Fruit fly (Drosophila melanogaster): Measurements from ENCODE around the gene CG17544.
A peak's percentile ranks its signal among the peaks of the same experiment; 100 is the strongest.

CG17544 gene

dm6 chr2L:19376145-19376544, 22.1 kb downstream of the CG17544 start (continued):
- TF ChIP-seq Eip93F (GFP tag; optimal IDR thresholded peaks at IDR 0.05) (no peak), CG8319 (GFP tag; optimal IDR thresholded peaks at IDR 0.05) (no peak), dac (GFP tag; optimal IDR thresholded peaks at IDR 0.05) (peak; percentile 49), CG11902 (GFP tag; optimal IDR thresholded peaks at IDR 0.05) (peak; percentile 5), CG31627 (GFP tag; optimal IDR thresholded peaks at IDR 0.05) (peak; percentile 14), CG9139 (GFP tag; optimal IDR thresholded peaks at IDR 0.05) (no peak), OdsH (GFP tag; optimal IDR thresholded peaks at IDR 0.05) (peak; percentile 71), Ets21C (GFP tag; optimal IDR thresholded peaks at IDR 0.05) (peak; percentile 24), net (GFP tag; optimal IDR thresholded peaks at IDR 0.05) (peak; percentile 53), Sox15 (GFP tag; optimal IDR thresholded peaks at IDR 0.05) (peak; percentile 15), CG6854 (GFP tag; optimal IDR thresholded peaks at IDR 0.05) (no peak), achi (GFP tag; optimal IDR thresholded peaks at IDR 0.05) (peak; percentile 72), acj6 (GFP tag; optimal IDR thresholded peaks at IDR 0.05) (peak; percentile 49), Hr39 (GFP tag; optimal IDR thresholded peaks at IDR 0.05) (peak; percentile 11), Eip78C (GFP tag) (peak; percentile 76), CG15336 (GFP tag; IDR thresholded peaks at IDR 0.05) (peak; percentile 89), CG10669 (GFP tag; optimal IDR thresholded peaks at IDR 0.05) (peak; percentile 66), Sox14 (GFP tag; optimal IDR thresholded peaks at IDR 0.05) (peak; percentile 51), CG8119 (GFP tag; IDR thresholded peaks at IDR 0.05) (peak; percentile 86), CG32006 (GFP tag; optimal IDR thresholded peaks at IDR 0.05) (peak; percentile 79), CG6276 (GFP tag; optimal IDR thresholded peaks at IDR 0.05) (peak; percentile 75), Smox (GFP tag; optimal IDR thresholded peaks at IDR 0.05) (peak; percentile 23), CG6163 (GFP tag; IDR thresholded peaks at IDR 0.05) (peak; percentile 84), topi (GFP tag; optimal IDR thresholded peaks at IDR 0.05) (peak; percentile 23), Met (GFP tag; optimal IDR thresholded peaks at IDR 0.05) (peak; percentile 25), lz (GFP tag; optimal IDR thresholded peaks at IDR 0.05) (peak; percentile 23), Eip75B (GFP tag; optimal IDR thresholded peaks at IDR 0.05) (peak; percentile 51), fd85E (GFP tag; optimal IDR thresholded peaks at IDR 0.05) (no peak), CG7368 (GFP tag; optimal IDR thresholded peaks at IDR 0.05) (peak; percentile 35), fkh (GFP tag; optimal IDR thresholded peaks at IDR 0.05) (no peak), CG34406 (GFP tag; optimal IDR thresholded peaks at IDR 0.05) (peak; percentile 37), CG8632 (GFP tag; optimal IDR thresholded peaks at IDR 0.05) (peak; percentile 8), Gug (GFP tag; IDR thresholded peaks at IDR 0.05) (no peak; the same call in 1 of the 2 replicates), cyc (GFP tag; optimal IDR thresholded peaks at IDR 0.05) (peak; percentile 26)

dm6 chr2L:19373809-19374208, 24.5 kb downstream of the CG17544 start:
- TF ChIP-seq svp (GFP tag) (peak; percentile 31), CG32006 (GFP tag; optimal IDR thresholded peaks at IDR 0.05) (no peak)

- no peak for TF ChIP-seq CG7368 (GFP tag; optimal IDR thresholded peaks at IDR 0.05)
- no peak for TF ChIP-seq topi (GFP tag; optimal IDR thresholded peaks at IDR 0.05)
- peak; percentile 68 for TF ChIP-seq fkh (GFP tag; optimal IDR thresholded peaks at IDR 0.05)
- no peak for TF ChIP-seq Gug (GFP tag; IDR thresholded peaks at IDR 0.05)
These were observed 28.2 kb downstream of the CG17544 start, which contains the start of gene CG17349 for dm6 chr2L:19370046-19370445. CG17349 (plus strand) TSS chr2L:19370445.

- TF ChIP-seq Ets96B (tag; optimal IDR thresholded peaks at IDR 0.05) (no peak), CG11762 (GFP tag; optimal IDR thresholded peaks at IDR 0.05; ENCODE audit: insufficient read depth) (no peak), Sox14 (GFP tag; optimal IDR thresholded peaks at IDR 0.05) (no peak), dac (GFP tag; optimal IDR thresholded peaks at IDR 0.05) (no peak), CG11902 (GFP tag; optimal IDR thresholded peaks at IDR 0.05) (no peak), CG31627 (GFP tag; optimal IDR thresholded peaks at IDR 0.05) (no peak), Met (GFP tag; optimal IDR thresholded peaks at IDR 0.05) (no peak), Blimp-1 (GFP tag; optimal IDR thresholded peaks at IDR 0.05) (no peak), CG11294 (GFP tag; IDR thresholded peaks at IDR 0.05) (no peak), Ets21C (GFP tag; optimal IDR thresholded peaks at IDR 0.05) (no peak), topi (GFP tag; optimal IDR thresholded peaks at IDR 0.05) (no peak), CG6163 (GFP tag; IDR thresholded peaks at IDR 0.05) (no peak), Hr4 (GFP tag; optimal IDR thresholded peaks at IDR 0.05) (no peak), CG15336 (GFP tag; IDR thresholded peaks at IDR 0.05) (no peak), Eip75B (GFP tag; optimal IDR thresholded peaks at IDR 0.05) (no peak), CG3919 (GFP tag; optimal IDR thresholded peaks at IDR 0.05) (no peak), CG1621 (tag; optimal IDR thresholded peaks at IDR 0.05) (no peak)
These were observed 31.6 kb downstream of the CG17544 start for dm6 chr2L:19366730-19367129.

Measured in whole organism, prepupa.